Fruit fly (Drosophila melanogaster) whole organism, pupa: ENCODE measurements around the gene Acbp5.

ENCODE experiments used
- CG15710 ChIP-seq: fragments of 200-800 bp; sonication (Bioruptor generic); optimal IDR thresholded peaks from 2 replicates; lab custom pipeline; 2018; ENCODE audit warnings: missing biosample characterization, mild to moderate bottlenecking, missing genetic modification characterization, moderate library complexity
- CG17806 ChIP-seq: fragments of 200-800 bp; sonication (Bioruptor generic); optimal IDR thresholded peaks from 2 replicates; lab custom pipeline; 2018; ENCODE audit warnings: missing biosample characterization, mild to moderate bottlenecking, missing genetic modification characterization, moderate library complexity
- CG4496 ChIP-seq: fragments of 200-800 bp; sonication (Bioruptor generic); IDR thresholded peaks from 3 replicates; pipeline ENCODE4 v1.3.6; 2022; ENCODE audit warnings: missing biosample characterization, missing genetic modification characterization
- CG8301 ChIP-seq: fragments of 200-800 bp; sonication (Bioruptor generic); optimal IDR thresholded peaks from 2 replicates; lab custom pipeline; 2018; ENCODE audit warnings: missing biosample characterization, mild to moderate bottlenecking, missing genetic modification characterization
- Pif1A ChIP-seq: fragments of 200-800 bp; sonication (Bioruptor generic); optimal IDR thresholded peaks from 3 replicates; lab custom pipeline; 2016; ENCODE audit warnings: missing biosample characterization, missing genetic modification characterization
- fd96Ca ChIP-seq: fragments of 200-800 bp; sonication (Bioruptor generic); IDR thresholded peaks from 3 replicates; pipeline ENCODE4 v1.3.6; 2022; ENCODE audit warnings: missing biosample characterization, missing genetic modification characterization
- gl ChIP-seq: fragments of 200-800 bp; sonication (Bioruptor generic); optimal IDR thresholded peaks from 2 replicates; lab custom pipeline; 2018; ENCODE audit warnings: missing biosample characterization, mild to moderate bottlenecking, missing genetic modification characterization

DNA sequence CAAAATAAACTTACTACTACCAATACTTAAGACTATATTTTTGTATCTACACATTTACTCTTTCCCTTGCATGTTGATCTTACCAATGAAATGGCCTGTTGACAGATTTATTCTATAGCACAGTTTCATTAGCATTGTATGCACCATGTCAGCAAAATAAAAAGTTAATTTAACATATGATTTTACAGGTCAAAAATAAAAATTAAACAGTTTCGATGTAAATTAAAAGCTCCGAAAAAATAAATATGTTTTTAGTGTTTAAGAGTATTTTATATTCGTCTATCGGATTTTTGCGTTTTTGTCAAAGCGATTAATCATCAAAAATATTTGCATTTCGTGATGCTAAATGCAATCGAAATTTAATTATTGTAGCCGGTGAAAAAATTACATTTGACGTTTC, 40.0 kb downstream of the Acbp5 start:
- no peak for TF ChIP-seq CG4496 (GFP tag; lab: Robert Waterston, UW)
- TF ChIP-seq CG15710 = no peak
- TF ChIP-seq CG17806 = no peak
- no peak for TF ChIP-seq fd96Ca (GFP tag; lab: Robert Waterston, UW)
- TF ChIP-seq CG8301 (tag; lab: Kevin White, UChicago) = no peak
- no peak for TF ChIP-seq Pif1A (GFP tag; lab: Kevin White, UChicago)
- TF ChIP-seq gl (tag; lab: Kevin White, UChicago) = no peak
